Worm (Caenorhabditis elegans): Measurements from ENCODE around the gene M163.22.
A peak's percentile ranks its signal among the peaks of the same experiment; 100 is the strongest.

Gene M163.22

DNA sequence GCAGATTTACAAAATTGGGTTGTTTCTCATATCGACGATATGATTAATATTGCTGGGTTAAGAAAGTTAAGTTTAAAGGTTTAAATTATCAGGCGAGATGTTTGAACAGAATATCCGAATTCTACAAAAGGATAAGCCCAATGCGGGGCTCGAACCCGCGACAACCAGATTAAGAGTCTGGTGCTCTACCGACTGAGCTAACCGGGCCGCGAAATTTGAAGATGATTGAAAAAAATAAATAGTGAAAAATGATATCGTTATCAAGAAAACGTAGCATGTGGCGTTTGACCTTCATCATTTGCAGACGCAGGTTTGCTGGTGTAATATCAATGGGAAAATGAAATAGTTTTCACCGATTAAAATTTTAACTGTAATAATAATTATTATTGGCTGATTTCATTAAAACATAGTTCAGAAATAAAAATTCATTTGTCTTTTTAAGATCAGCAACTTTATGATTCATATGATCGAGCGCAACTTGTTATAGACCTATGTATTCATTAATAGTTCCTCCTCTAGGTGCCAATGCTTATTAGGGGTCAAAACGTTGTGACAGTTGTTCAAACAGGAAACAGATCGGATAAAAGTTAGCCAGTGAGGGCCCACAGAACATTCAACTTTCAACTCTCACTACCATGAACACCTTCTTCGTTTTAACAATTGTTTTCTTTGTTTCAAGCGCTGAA lies 13.2 kb downstream of the M163.22 start, which contains the start of gene M163.11 (continued):
- TF ChIP-seq attf-3 (GFP tag; conservative IDR thresholded peaks at IDR 0.05) (0 out of 2 replicates have a peak, but pooled peaks have one; percentile 17), lir-1 (GFP tag; conservative IDR thresholded peaks at IDR 0.05) (0 out of 2 replicates have a peak, but pooled peaks have one; percentile 21), tlf-1 (GFP tag; optimal IDR thresholded peaks at IDR 0.05) (peak; percentile 15), T07F8.4 (tag; optimal IDR thresholded peaks at IDR 0.05) (peak; percentile 58), F10E7.11 (tag; optimal IDR thresholded peaks at IDR 0.05) (no peak), ama-1 (optimal IDR thresholded peaks at IDR 0.05) (no peak), ama-1 (GFP tag; optimal IDR thresholded peaks at IDR 0.05) (peak; percentile 42 to 92), ekl-4 (GFP tag; IDR thresholded peaks at IDR 0.05) (0 out of 2 replicates have a peak, but pooled peaks have one; percentile 55), F23B12.7 (tag; optimal IDR thresholded peaks at IDR 0.05; ENCODE audit: insufficient read depth) (peak; percentile 9), F55B11.4 (tag; optimal IDR thresholded peaks at IDR 0.05; ENCODE audit: borderline replicate concordance, insufficient read depth) (no peak), aptf-3 (GFP tag; IDR thresholded peaks at IDR 0.05) (0 out of 2 replicates have a peak, but pooled peaks have one; percentile 55), snpc-1.1 (tag; optimal IDR thresholded peaks at IDR 0.05; ENCODE audit: insufficient read depth) (peak; percentile 71), mel-28 (tag; optimal IDR thresholded peaks at IDR 0.05; ENCODE audit: borderline replicate concordance) (no peak), lsy-27 (tag; optimal IDR thresholded peaks at IDR 0.05; ENCODE audit: borderline replicate concordance, insufficient read depth) (peak; percentile 56), lin-54 (GFP tag; optimal IDR thresholded peaks at IDR 0.05) (peak; percentile 46), ztf-26 (tag; optimal IDR thresholded peaks at IDR 0.05) (peak; percentile 15), F52B5.7 (tag; optimal IDR thresholded peaks at IDR 0.05) (no peak), rpc-1 (optimal IDR thresholded peaks at IDR 0.05) (peak; percentile 85), rpc-1 (tag; optimal IDR thresholded peaks at IDR 0.05) (peak; percentile 92), Y79H2A.3 (GFP tag; conservative IDR thresholded peaks at IDR 0.05) (no peak), madf-10 (tag; optimal IDR thresholded peaks at IDR 0.05) (peak; percentile 39), athp-1 (tag; optimal IDR thresholded peaks at IDR 0.05) (peak; percentile 21), B0035.1 (tag; optimal IDR thresholded peaks at IDR 0.05) (peak; percentile 43), hmg-1.2 (GFP tag; IDR thresholded peaks at IDR 0.05) (peak; percentile 69), ztf-25 (GFP tag; IDR thresholded peaks at IDR 0.05) (no peak), cebp-2 (GFP tag; IDR thresholded peaks at IDR 0.05) (0 out of 2 replicates have a peak, but pooled peaks have one; percentile 77), him-1 (tag; optimal IDR thresholded peaks at IDR 0.05) (peak; percentile 14), hlh-12 (tag; optimal IDR thresholded peaks at IDR 0.05) (peak; percentile 44), nhr-27 (tag; optimal IDR thresholded peaks at IDR 0.05) (peak; percentile 44), attf-5 (GFP tag; optimal IDR thresholded peaks at IDR 0.05) (peak; percentile 7), rcor-1 (GFP tag; IDR thresholded peaks at IDR 0.05) (peak; percentile 66), mxl-1 (tag; optimal IDR thresholded peaks at IDR 0.05) (peak; percentile 57), madf-3 (GFP tag; IDR thresholded peaks at IDR 0.05) (peak; percentile 80; the same call in 1 of the 2 replicates), lin-35 (GFP tag; optimal IDR thresholded peaks at IDR 0.05) (peak in 1 of 3 experiments; percentile 62), lin-40 (tag; optimal IDR thresholded peaks at IDR 0.05) (peak; percentile 11), snpc-3.4 (tag; optimal IDR thresholded peaks at IDR 0.05) (peak; percentile 86), die-1 (tag; optimal IDR thresholded peaks at IDR 0.05) (peak; percentile 92), nhr-90 (tag; optimal IDR thresholded peaks at IDR 0.05) (peak; percentile 86), akir-1 (GFP tag; optimal IDR thresholded peaks at IDR 0.05) (no peak), lin-26 (GFP tag; IDR thresholded peaks at IDR 0.05) (peak; percentile 96), zim-3 (tag; optimal IDR thresholded peaks at IDR 0.05) (peak; percentile 57), nhr-80 (tag; optimal IDR thresholded peaks at IDR 0.05) (peak; percentile 8), repo-1 (tag; optimal IDR thresholded peaks at IDR 0.05) (peak; percentile 38), chd-7 (tag; optimal IDR thresholded peaks at IDR 0.05) (peak; percentile 61), hsf-1 (GFP tag; IDR thresholded peaks at IDR 0.05) (no peak), dox-1 (GFP tag; IDR thresholded peaks at IDR 0.05) (peak; percentile 75), snpc-1.3 (tag; optimal IDR thresholded peaks at IDR 0.05; ENCODE audit: insufficient read depth) (peak; percentile 63)

Measured in whole organism, young adult.